Worm (Caenorhabditis elegans) whole organism, young adult: Measurements from ENCODE around the gene C17H11.5.

ENCODE experiments used
- C06A6.2 ChIP-seq: fragments of 200-800 bp; sonication (Bioruptor generic); conservative IDR thresholded peaks from 2 replicates; pipeline ENCODE4 v1.3.6; 2022; ENCODE audit warnings: missing genetic modification characterization, missing compliant biosample characterization
- C17E4.6 ChIP-seq: fragments of 200-800 bp; sonication (Bioruptor generic); IDR thresholded peaks from 2 replicates; pipeline ENCODE4 v1.3.6; 2022; ENCODE audit warnings: missing genetic modification reagents, missing genetic modification characterization, missing compliant biosample characterization
- F10E7.11 ChIP-seq: sonication (generic microtip); optimal IDR thresholded peaks from 2 replicates; lab custom pipeline; 2017; ENCODE audit warnings: mild to moderate bottlenecking, missing genetic modification characterization, moderate library complexity, missing compliant biosample characterization
- F22D6.2 ChIP-seq: sonication (generic microtip); optimal IDR thresholded peaks from 2 replicates; lab custom pipeline; 2016; ENCODE audit warnings: mild to moderate bottlenecking, missing genetic modification characterization, missing compliant biosample characterization
- F23B12.7 ChIP-seq: sonication (generic microtip); optimal IDR thresholded peaks from 2 replicates; lab custom pipeline; 2017; ENCODE audit warnings: missing genetic modification characterization, mild to moderate bottlenecking, missing compliant biosample characterization, antibody characterized with exemption, moderate library complexity; ENCODE audit not compliant: insufficient read depth
- F37B4.10 ChIP-seq: fragments of 200-800 bp; sonication (Bioruptor generic); IDR thresholded peaks from 2 replicates; pipeline ENCODE4 v1.3.6; 2022; ENCODE audit warnings: missing genetic modification characterization, missing compliant biosample characterization
- F52B5.7 ChIP-seq: sonication (generic microtip); optimal IDR thresholded peaks from 2 replicates; lab custom pipeline; 2016; ENCODE audit warnings: mild to moderate bottlenecking, missing genetic modification characterization, missing compliant biosample characterization
- F55B11.4 ChIP-seq: sonication (generic microtip); optimal IDR thresholded peaks from 2 replicates; lab custom pipeline; 2016; ENCODE audit warnings: missing compliant biosample characterization, missing genetic modification characterization, borderline replicate concordance; ENCODE audit not compliant: insufficient read depth
- F57C9.4 ChIP-seq: sonication (generic microtip); optimal IDR thresholded peaks from 2 replicates; lab custom pipeline; 2017; ENCODE audit warnings: mild to moderate bottlenecking, missing genetic modification characterization, missing compliant biosample characterization
- T07F8.4 ChIP-seq: sonication (generic microtip); optimal IDR thresholded peaks from 2 replicates; lab custom pipeline; 2016; ENCODE audit warnings: mild to moderate bottlenecking, missing genetic modification characterization, moderate library complexity, missing compliant biosample characterization
- Y53F4B.3 ChIP-seq: fragments of 200-800 bp; sonication (Bioruptor generic); IDR thresholded peaks from 2 replicates; pipeline ENCODE4 v1.3.6; 2022; ENCODE audit warnings: missing genetic modification reagents, missing genetic modification characterization, missing compliant biosample characterization
- Y53G8AR.9 ChIP-seq: fragments of 200-800 bp; sonication (Bioruptor generic); conservative IDR thresholded peaks from 2 replicates; pipeline ENCODE4 v1.3.6; 2022; ENCODE audit warnings: missing genetic modification reagents, missing genetic modification characterization, missing compliant biosample characterization
- Y67H2A.10 ChIP-seq: fragments of 200-800 bp; sonication (Bioruptor generic); conservative IDR thresholded peaks from 2 replicates; pipeline ENCODE4 v1.3.6; 2022; ENCODE audit warnings: missing genetic modification reagents, missing genetic modification characterization, missing compliant biosample characterization
- Y95B8A.8 ChIP-seq: fragments of 200-800 bp; sonication (Bioruptor generic); IDR thresholded peaks from 2 replicates; pipeline ENCODE4 v1.3.6; 2022; ENCODE audit warnings: missing genetic modification reagents, missing genetic modification characterization, missing compliant biosample characterization
- ama-1 ChIP-seq, 3 experiments: fragments of 150-350 bp in 1 of 3; sonication (generic microtip) in 2 of 3; optimal IDR thresholded peaks; 2 replicates each; lab custom pipeline; 2014 to 2018; ENCODE audit warnings: missing biosample characterization in 2 of 3, missing genetic modification characterization in 2 of 3, missing genetic modification reagents in 2 of 3
- aptf-2 ChIP-seq: fragments of 200-800 bp; sonication (Bioruptor generic); conservative IDR thresholded peaks from 2 replicates; pipeline ENCODE4 v1.3.6; 2022; ENCODE audit warnings: missing genetic modification reagents, missing genetic modification characterization, missing compliant biosample characterization
- atf-7 ChIP-seq: sonication (generic microtip); optimal IDR thresholded peaks from 2 replicates; lab custom pipeline; 2017; ENCODE audit warnings: mild to moderate bottlenecking, missing genetic modification characterization, missing compliant biosample characterization
- bed-2 ChIP-seq: fragments of 200-800 bp; sonication (Bioruptor generic); IDR thresholded peaks from 2 replicates; pipeline ENCODE4 v1.3.6; 2022; ENCODE audit warnings: missing genetic modification reagents, missing genetic modification characterization, missing compliant biosample characterization
- cebp-1 ChIP-seq, 2 experiments: fragments of 200-800 bp in 1 of 2; sonication (Bioruptor generic) in 1 of 2; sonication (generic microtip) in 1 of 2; IDR thresholded peaks in 1 of 2; optimal IDR thresholded peaks in 1 of 2; 2 replicates each; pipeline versions ENCODE4 v1.3.6 to Lab custom; 2017 to 2022; ENCODE audit warnings: missing compliant biosample characterization in 2 of 2, missing genetic modification characterization in 2 of 2, mild to moderate bottlenecking in 1 of 2, missing genetic modification reagents in 1 of 2, moderate library complexity in 1 of 2
- cebp-2 ChIP-seq: fragments of 200-800 bp; sonication (Bioruptor generic); IDR thresholded peaks from 2 replicates; pipeline ENCODE4 v1.3.6; 2022; ENCODE audit warnings: missing genetic modification characterization, missing compliant biosample characterization
- ceh-100 ChIP-seq: fragments of 200-800 bp; sonication (Bioruptor generic); IDR thresholded peaks from 2 replicates; pipeline ENCODE4 v1.3.6; 2022; ENCODE audit warnings: missing genetic modification reagents, missing genetic modification characterization, missing compliant biosample characterization
- die-1 ChIP-seq: sonication (generic microtip); optimal IDR thresholded peaks from 2 replicates; lab custom pipeline; 2016; ENCODE audit warnings: missing genotype, mild to moderate bottlenecking, missing genetic modification characterization, missing compliant biosample characterization
- dox-1 ChIP-seq: fragments of 200-800 bp; sonication (Bioruptor generic); IDR thresholded peaks from 2 replicates; pipeline ENCODE4 v1.3.6; 2022; ENCODE audit warnings: missing genetic modification reagents, missing genetic modification characterization, missing compliant biosample characterization
- egrh-3 ChIP-seq: fragments of 200-800 bp; sonication (Bioruptor generic); IDR thresholded peaks from 2 replicates; pipeline ENCODE4 v1.3.6; 2022; ENCODE audit warnings: missing genetic modification reagents, missing genetic modification characterization, missing compliant biosample characterization
- hmg-20 ChIP-seq: fragments of 200-800 bp; sonication (Bioruptor generic); IDR thresholded peaks from 2 replicates; pipeline ENCODE4 v1.3.6; 2022; ENCODE audit warnings: missing genetic modification reagents, missing genetic modification characterization, missing compliant biosample characterization
- hsf-1 ChIP-seq: fragments of 200-800 bp; sonication (Bioruptor generic); IDR thresholded peaks from 2 replicates; pipeline ENCODE4 v1.3.6; 2022; ENCODE audit warnings: missing genetic modification reagents, missing genetic modification characterization, missing compliant biosample characterization
- lag-1 ChIP-seq: fragments of 200-800 bp; sonication (Bioruptor generic); IDR thresholded peaks from 2 replicates; pipeline ENCODE4 v1.3.6; 2022; ENCODE audit warnings: missing genetic modification reagents, missing genetic modification characterization, missing compliant biosample characterization
- let-526 ChIP-seq: fragments of 200-800 bp; sonication (Bioruptor generic); IDR thresholded peaks from 2 replicates; pipeline ENCODE4 v1.3.6; 2022; ENCODE audit warnings: missing genetic modification reagents, missing genetic modification characterization, missing compliant biosample characterization
- lin-26 ChIP-seq: fragments of 200-800 bp; sonication (Bioruptor generic); IDR thresholded peaks from 2 replicates; pipeline ENCODE4 v1.3.6; 2022; ENCODE audit warnings: missing genetic modification reagents, missing genetic modification characterization, missing compliant biosample characterization
- lin-40 ChIP-seq: sonication (generic microtip); optimal IDR thresholded peaks from 2 replicates; lab custom pipeline; 2016; ENCODE audit warnings: missing genetic modification characterization, mild to moderate bottlenecking, missing compliant biosample characterization, missing genotype, missing genetic modification reagents
- lir-1 ChIP-seq: fragments of 200-800 bp; sonication (Bioruptor generic); conservative IDR thresholded peaks from 2 replicates; pipeline ENCODE4 v1.3.6; 2022; ENCODE audit warnings: missing genetic modification reagents, missing genetic modification characterization, missing compliant biosample characterization
- lsy-27 ChIP-seq: sonication (generic microtip); optimal IDR thresholded peaks from 2 replicates; lab custom pipeline; 2017; ENCODE audit warnings: missing genetic modification characterization, mild to moderate bottlenecking, missing compliant biosample characterization, antibody characterized with exemption, missing genotype, borderline replicate concordance; ENCODE audit not compliant: insufficient read depth
- madf-3 ChIP-seq: fragments of 200-800 bp; sonication (Bioruptor generic); IDR thresholded peaks from 2 replicates; pipeline ENCODE4 v1.3.6; 2022; ENCODE audit warnings: missing genetic modification reagents, missing genetic modification characterization, missing compliant biosample characterization
- madf-6 ChIP-seq: fragments of 200-800 bp; sonication (Bioruptor generic); IDR thresholded peaks from 2 replicates; pipeline ENCODE4 v1.3.6; 2022; ENCODE audit warnings: missing genetic modification reagents, missing genetic modification characterization, missing compliant biosample characterization
- madf-8 ChIP-seq: fragments of 200-800 bp; sonication (Bioruptor generic); conservative IDR thresholded peaks from 2 replicates; pipeline ENCODE4 v1.3.6; 2022; ENCODE audit warnings: missing genetic modification reagents, missing genetic modification characterization, missing compliant biosample characterization
- mcd-1 ChIP-seq: fragments of 200-800 bp; sonication (Bioruptor generic); IDR thresholded peaks from 2 replicates; pipeline ENCODE4 v1.3.6; 2022; ENCODE audit warnings: missing genetic modification reagents, missing genetic modification characterization, missing compliant biosample characterization
- nfya-1 ChIP-seq: sonication (generic microtip); optimal IDR thresholded peaks from 2 replicates; lab custom pipeline; 2017; ENCODE audit warnings: antibody characterized with exemption, missing compliant biosample characterization, missing genetic modification characterization, borderline replicate concordance; ENCODE audit not compliant: insufficient read depth
- nfya-2 ChIP-seq: fragments of 200-800 bp; sonication (Bioruptor generic); IDR thresholded peaks from 2 replicates; pipeline ENCODE4 v1.3.6; 2022; ENCODE audit warnings: missing genetic modification reagents, missing genetic modification characterization, missing compliant biosample characterization
- nhr-80 ChIP-seq: sonication (generic microtip); optimal IDR thresholded peaks from 2 replicates; lab custom pipeline; 2016; ENCODE audit warnings: missing genetic modification characterization, missing compliant biosample characterization
- repo-1 ChIP-seq: sonication (generic microtip); optimal IDR thresholded peaks from 2 replicates; lab custom pipeline; 2017; ENCODE audit warnings: mild to moderate bottlenecking, missing genetic modification characterization, missing compliant biosample characterization
- rpc-1 ChIP-seq, 2 experiments: fragments of 150-350 bp in 1 of 2; sonication (generic microtip) in 1 of 2; optimal IDR thresholded peaks; 2 replicates each; lab custom pipeline; 2014 to 2018; ENCODE audit warnings: missing biosample characterization in 1 of 2, missing genetic modification characterization in 1 of 2, missing genetic modification reagents in 1 of 2, missing genotype in 1 of 2
- sdz-38 ChIP-seq: sonication (generic microtip); optimal IDR thresholded peaks from 2 replicates; lab custom pipeline; 2016; ENCODE audit warnings: missing genotype, missing genetic modification characterization, missing compliant biosample characterization
- sptf-2 ChIP-seq: fragments of 200-800 bp; sonication (Bioruptor generic); optimal IDR thresholded peaks from 2 replicates; lab custom pipeline; 2018; ENCODE audit warnings: mild to moderate bottlenecking, missing genetic modification characterization, missing compliant biosample characterization
- tlf-1 ChIP-seq: fragments of 200-800 bp; sonication (Bioruptor generic); optimal IDR thresholded peaks from 2 replicates; lab custom pipeline; 2018; ENCODE audit warnings: mild to moderate bottlenecking, missing genetic modification characterization, missing compliant biosample characterization
- unc-62 ChIP-seq: fragments of 150-350 bp; optimal IDR thresholded peaks from 2 replicates; lab custom pipeline; 2014; ENCODE audit warnings: missing biosample characterization, missing genetic modification reagents, missing genetic modification characterization
- zfh-2 ChIP-seq: fragments of 200-800 bp; sonication (Bioruptor generic); conservative IDR thresholded peaks from 2 replicates; pipeline ENCODE4 v1.3.6; 2022; ENCODE audit warnings: missing genetic modification reagents, missing genetic modification characterization, missing compliant biosample characterization
- ztf-18 ChIP-seq: sonication (generic microtip); optimal IDR thresholded peaks from 2 replicates; lab custom pipeline; 2016; ENCODE audit warnings: missing genotype, mild to moderate bottlenecking, missing genetic modification characterization, missing compliant biosample characterization

C17H11.5 gene

DNA sequence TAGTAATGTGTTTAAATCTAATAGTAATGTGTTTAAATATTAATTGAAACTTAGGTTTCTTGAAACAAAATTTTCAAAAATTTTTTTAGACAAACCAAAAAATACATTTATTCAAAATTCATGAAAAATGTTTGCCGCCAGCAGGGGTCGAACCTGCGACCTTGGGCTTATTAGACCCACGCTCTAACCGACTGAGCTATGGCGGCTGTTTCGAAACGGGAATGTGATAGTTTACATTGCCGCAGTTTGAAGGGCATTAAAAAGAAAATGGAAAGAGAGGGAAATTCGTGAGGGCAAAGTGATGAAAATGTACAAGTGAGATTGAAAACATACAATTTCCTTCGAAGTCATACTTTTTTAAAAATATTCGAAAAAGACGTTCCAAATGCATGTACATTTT is 28.4 kb downstream of the C17H11.5 start (continued):
- TF ChIP-seq lag-1 (no peak), unc-62 (no peak), sptf-2 (GFP tag; lab: Kevin White, UChicago) (no peak), ama-1 (optimal IDR thresholded peaks at IDR 0.05; lab: Kevin White, UChicago) (no peak), ama-1 (GFP tag; optimal IDR thresholded peaks at IDR 0.05; lab: Kevin White, UChicago) (peak; percentile 38), repo-1 (tag; lab: Kevin White, UChicago) (no peak), lsy-27 (no peak), nfya-2 (GFP tag; lab: Robert Waterston, UW) (no peak), lin-40 (no peak), atf-7 (tag; lab: Kevin White, UChicago) (no peak), lin-26 (GFP tag; lab: Robert Waterston, UW) (peak; percentile 78), zfh-2 (GFP tag; lab: Robert Waterston, UW) (no peak), let-526 (GFP tag; lab: Robert Waterston, UW) (no peak), F37B4.10 (GFP tag; lab: Robert Waterston, UW) (0 out of 2 replicates have a peak, but pooled peaks have one; percentile 36), dox-1 (no peak), F22D6.2 (tag; lab: Kevin White, UChicago) (no peak), sdz-38 (no peak), nhr-80 (tag; lab: Kevin White, UChicago) (no peak), mcd-1 (GFP tag; lab: Robert Waterston, UW) (peak; percentile 23; the same call in 1 of the 2 replicates), ceh-100 (no peak), madf-6 (GFP tag; lab: Robert Waterston, UW) (no peak), T07F8.4 (tag; lab: Kevin White, UChicago) (no peak), Y53G8AR.9 (GFP tag; lab: Robert Waterston, UW) (no peak), egrh-3 (GFP tag; lab: Robert Waterston, UW) (no peak), aptf-2 (GFP tag; lab: Robert Waterston, UW) (no peak), F57C9.4 (tag; lab: Kevin White, UChicago) (no peak), bed-2 (GFP tag; lab: Robert Waterston, UW) (no peak), lir-1 (GFP tag; lab: Robert Waterston, UW) (0 out of 2 replicates have a peak, but pooled peaks have one; percentile 6), C17E4.6 (no peak), Y53F4B.3 (GFP tag; lab: Robert Waterston, UW) (no peak), Y95B8A.8 (GFP tag; lab: Robert Waterston, UW) (no peak), hsf-1 (GFP tag; lab: Robert Waterston, UW) (no peak), Y67H2A.10 (GFP tag; lab: Robert Waterston, UW) (no peak), F10E7.11 (tag; lab: Kevin White, UChicago) (no peak), F55B11.4 (tag; lab: Kevin White, UChicago) (no peak), cebp-2 (GFP tag; lab: Robert Waterston, UW) (no peak), F23B12.7 (no peak), madf-3 (GFP tag; lab: Robert Waterston, UW) (no peak), hmg-20 (GFP tag; lab: Robert Waterston, UW) (0 out of 2 replicates have a peak, but pooled peaks have one; percentile 51), F52B5.7 (tag; lab: Kevin White, UChicago) (no peak), nfya-1 (tag; lab: Kevin White, UChicago) (no peak), madf-8 (GFP tag; lab: Robert Waterston, UW) (no peak), C06A6.2 (GFP tag; lab: Robert Waterston, UW) (no peak), cebp-1 (GFP tag; IDR thresholded peaks at IDR 0.05; lab: Robert Waterston, UW) (no peak), cebp-1 (tag; optimal IDR thresholded peaks at IDR 0.05; lab: Kevin White, UChicago) (peak; percentile 53), die-1 (tag; lab: Kevin White, UChicago) (peak; percentile 69), tlf-1 (GFP tag; lab: Kevin White, UChicago) (no peak), ztf-18 (tag; lab: Kevin White, UChicago) (no peak), rpc-1 (optimal IDR thresholded peaks at IDR 0.05; lab: Kevin White, UChicago) (peak; percentile 62), rpc-1 (tag; optimal IDR thresholded peaks at IDR 0.05; lab: Kevin White, UChicago) (peak; percentile 83)
